Worm (Caenorhabditis elegans) whole organism, L4 larva: ENCODE results near the gene M176.16.
"Not testable (repeated sequence)": the region's sequence is repeated elsewhere in the genome, so short reads cannot be mapped to it uniquely, and the experiment has no call there.

Source experiments
- Y5F2A.4 ChIP-seq: fragments of 200-800 bp; sonication (Bioruptor generic); optimal IDR thresholded peaks from 2 replicates; lab custom pipeline; 2018; ENCODE audit warnings: mild to moderate bottlenecking, missing genetic modification characterization, missing compliant biosample characterization
- ceh-20 ChIP-seq: fragments of 200-800 bp; sonication (Bioruptor generic); IDR thresholded peaks from 2 replicates; pipeline ENCODE4 v1.3.6; 2022; ENCODE audit warnings: missing genetic modification reagents, missing genetic modification characterization, missing compliant biosample characterization
- daf-16 ChIP-seq, 3 experiments: sonication (generic microtip); optimal IDR thresholded peaks; 2 replicates each; lab custom pipeline; 2016 to 2017; ENCODE audit warnings: missing genetic modification characterization in 3 of 3, missing genetic modification reagents in 3 of 3, mild to moderate bottlenecking in 2 of 3, missing compliant biosample characterization in 2 of 3, missing biosample characterization in 1 of 3, moderate library complexity in 1 of 3
- mdl-1 ChIP-seq, 2 experiments: fragments of 150-350 bp in 1 of 2; sonication (generic microtip) in 1 of 2; optimal IDR thresholded peaks; 2 replicates each; lab custom pipeline; 2014 to 2017; ENCODE audit warnings: missing biosample characterization in 2 of 2, missing genetic modification characterization in 2 of 2
- mxl-3 ChIP-seq: fragments of 200-800 bp; sonication (Bioruptor generic); optimal IDR thresholded peaks from 2 replicates; lab custom pipeline; 2018; ENCODE audit warnings: mild to moderate bottlenecking, missing genetic modification characterization, missing compliant biosample characterization
- tra-1 ChIP-seq: fragments of 200-800 bp; sonication (Bioruptor generic); IDR thresholded peaks from 2 replicates; pipeline ENCODE4 v1.3.6; 2022; ENCODE audit warnings: missing genetic modification reagents, missing genetic modification characterization, missing compliant biosample characterization
- unc-39 ChIP-seq: sonication (generic microtip); optimal IDR thresholded peaks from 2 replicates; lab custom pipeline; 2017; ENCODE audit warnings: missing biosample characterization, missing genetic modification characterization

M176.16 gene

ce11 chrII:9459462-9459861 is 41.1 kb downstream of the M176.16 start, which contains the start of gene R09D1.14:
TSS of gene R09D1.14 (minus strand) at chrII:9459562.
- TF ChIP-seq daf-16 (GFP tag; optimal IDR thresholded peaks at IDR 0.05; lab: Kevin White, UChicago); daf-16 (tag; optimal IDR thresholded peaks at IDR 0.05; lab: Kevin White, UChicago); tra-1 (GFP tag; lab: Robert Waterston, UW); ceh-20 (GFP tag; lab: Robert Waterston, UW): not testable (repeated sequence)

DNA sequence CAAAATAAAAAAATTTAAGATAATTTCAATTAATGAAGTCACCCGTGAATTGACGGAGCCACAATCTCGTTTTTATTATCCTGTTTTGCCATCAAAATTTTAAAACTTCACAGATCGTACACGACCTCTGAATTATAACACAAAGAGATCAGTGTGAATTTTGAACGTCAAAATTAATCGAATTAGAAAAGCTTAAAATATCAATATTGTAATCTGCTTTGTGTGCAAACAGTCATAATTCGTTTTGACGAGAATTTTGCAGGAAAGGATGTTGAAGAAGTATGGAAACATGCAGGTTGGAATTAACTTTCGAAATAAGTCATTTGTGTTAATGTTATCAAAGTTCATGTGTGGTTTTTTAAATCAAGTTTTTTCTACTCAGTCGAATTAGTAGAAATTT is 43.6 kb downstream of the M176.16 start, which contains the start of gene chil-21:
Gene chil-21, minus strand, starts transcription at position 101 of the 400 bp plus-strand sequence.
- TF ChIP-seq unc-39; mdl-1 (tag; optimal IDR thresholded peaks at IDR 0.05; lab: Kevin White, UChicago); mxl-3 (GFP tag; lab: Kevin White, UChicago): not testable (repeated sequence)

- no peak for TF ChIP-seq Y5F2A.4 (GFP tag; lab: Kevin White, UChicago)
- TF ChIP-seq, all 104 proteins: peak for 0
Observed at ce11 chrII:9466095-9466494, 47.8 kb downstream of the M176.16 start, which contains the start of gene chil-22. TSS of gene chil-22 (minus strand) at chrII:9466195.
